Worm (Caenorhabditis elegans) whole organism, late embryonic: ENCODE measurements around the gene F41F3.1.

ENCODE experiments used
- C38D4.7 ChIP-seq: fragments of 200-800 bp; sonication (Bioruptor generic); optimal IDR thresholded peaks from 2 replicates; lab custom pipeline; 2018; ENCODE audit warnings: mild to moderate bottlenecking, missing genetic modification characterization, moderate library complexity, missing compliant biosample characterization
- T23F11.4 ChIP-seq: fragments of 200-800 bp; sonication (Bioruptor generic); optimal IDR thresholded peaks from 2 replicates; lab custom pipeline; 2018; ENCODE audit warnings: mild to moderate bottlenecking, missing genetic modification characterization, missing compliant biosample characterization
- ceh-9 ChIP-seq: sonication (generic microtip); optimal IDR thresholded peaks from 2 replicates; lab custom pipeline; 2016; ENCODE audit warnings: mild to moderate bottlenecking, missing genetic modification characterization, inconsistent platforms, missing compliant biosample characterization

ce11 chrV:4649649-4650384, 4.5 kb upstream of the F41F3.1 start:
- TF ChIP-seq T23F11.4 (GFP tag; lab: Kevin White, UChicago) (no peak), C38D4.7 (GFP tag; lab: Kevin White, UChicago) (no peak), ceh-9 (tag; lab: Kevin White, UChicago) (no peak)
